Worm (Caenorhabditis elegans) whole organism, dauer: ENCODE measurements around the gene F49H12.7.
"Not testable (repeated sequence)": the region's sequence is repeated elsewhere in the genome, so short reads cannot be mapped to it uniquely, and the experiment has no call there.

Experiments
- unc-62 ChIP-seq: sonication (generic microtip); optimal IDR thresholded peaks from 2 replicates; lab custom pipeline; 2017; ENCODE audit warnings: missing biosample characterization, missing genetic modification reagents, missing genetic modification characterization

Gene F49H12.7

ce11 chrX:2064730-2065129 is at the start of gene F49H12.7:
F49H12.7 (plus strand) TSS chrX:2065030.
- TF ChIP-seq unc-62, result no peak

DNA sequence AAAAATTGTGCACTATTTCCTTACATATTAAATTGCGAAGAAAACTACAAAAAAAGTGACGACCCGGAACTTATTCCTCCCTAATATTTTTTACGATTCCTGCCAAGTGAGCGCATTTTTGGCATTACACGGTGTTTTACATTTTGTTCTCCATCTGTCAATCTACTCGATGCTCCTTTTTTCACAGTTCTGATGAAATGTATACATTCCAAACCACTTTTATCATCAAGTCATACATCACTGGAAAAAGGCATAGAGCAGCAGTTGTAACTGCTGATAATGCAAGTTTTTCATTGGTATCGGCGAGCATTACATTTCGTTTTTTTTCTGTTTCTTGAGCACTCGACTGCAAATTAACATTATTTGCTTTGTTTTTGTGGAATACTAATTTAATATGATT is 46.6 kb upstream of the F49H12.7 start:
- TF ChIP-seq unc-62, result no peak

ce11 chrX:2018848-2019247 is 46.0 kb upstream of the F49H12.7 start, which contains the start of gene Y102A11A.3:
Y102A11A.3 (plus strand) TSS chrX:2019148.
- no peak for TF ChIP-seq unc-62

DNA sequence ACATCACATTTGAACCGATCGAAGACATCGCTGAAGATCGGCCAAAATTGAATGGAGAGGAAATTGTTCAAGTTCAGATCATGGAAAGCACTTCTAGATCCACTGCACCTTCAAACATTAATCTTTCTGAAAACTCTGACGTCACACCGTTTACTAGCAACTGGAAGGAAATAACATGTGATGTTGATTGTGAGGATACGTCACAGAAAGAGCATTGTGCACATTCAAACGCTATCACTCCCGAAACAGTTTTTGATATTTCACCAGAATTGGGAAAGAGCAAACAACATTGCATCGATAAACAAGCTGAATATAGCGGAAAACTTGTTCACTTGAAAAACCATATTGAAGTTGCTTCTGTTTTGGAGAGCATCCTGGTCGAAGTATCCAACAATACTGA is 43.3 kb upstream of the F49H12.7 start:
- no peak for TF ChIP-seq unc-62

DNA sequence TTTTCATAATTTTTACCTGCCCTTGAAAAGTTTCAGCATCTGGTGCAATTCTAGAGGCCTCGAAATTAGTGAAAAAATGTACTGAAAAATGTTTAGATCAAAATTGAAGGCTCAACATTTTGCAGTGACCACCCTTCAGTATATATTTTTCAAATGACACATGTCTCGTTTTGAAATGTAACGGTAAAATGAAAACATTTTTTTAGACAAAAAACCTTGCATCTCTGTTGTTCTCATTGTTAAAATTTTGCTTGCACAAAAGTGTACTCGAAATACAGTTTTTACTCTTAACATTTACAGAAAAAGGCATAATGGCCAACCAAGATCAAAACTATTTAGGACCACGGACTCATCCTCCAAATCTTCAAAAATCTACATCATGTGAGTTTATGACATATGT is 38.5 kb upstream of the F49H12.7 start, which contains the start of gene Y102A11A.2:
TSS of gene Y102A11A.2 (plus strand) at position 301 of the 400 bp plus-strand sequence.
- not testable (repeated sequence) for TF ChIP-seq unc-62

DNA sequence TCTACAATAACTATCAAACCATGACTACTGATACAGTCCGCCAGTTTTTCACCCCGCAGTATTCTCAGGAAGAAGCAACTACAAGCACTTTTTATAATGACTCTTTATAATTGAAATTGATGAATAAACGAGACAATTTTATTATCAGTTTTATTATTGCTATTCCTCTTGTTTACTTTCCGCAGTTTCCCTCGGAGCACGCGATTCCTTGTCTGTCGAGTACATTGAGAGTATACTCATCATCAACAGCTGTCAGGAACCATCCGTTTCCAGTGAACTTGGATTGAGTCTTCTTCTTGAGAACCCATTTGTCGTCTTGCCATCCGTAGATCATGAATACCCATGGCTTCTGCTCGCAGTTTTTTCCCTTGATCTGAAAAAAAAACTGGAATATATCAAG is 34.0 kb upstream of the F49H12.7 start:
- no peak for TF ChIP-seq unc-62

DNA sequence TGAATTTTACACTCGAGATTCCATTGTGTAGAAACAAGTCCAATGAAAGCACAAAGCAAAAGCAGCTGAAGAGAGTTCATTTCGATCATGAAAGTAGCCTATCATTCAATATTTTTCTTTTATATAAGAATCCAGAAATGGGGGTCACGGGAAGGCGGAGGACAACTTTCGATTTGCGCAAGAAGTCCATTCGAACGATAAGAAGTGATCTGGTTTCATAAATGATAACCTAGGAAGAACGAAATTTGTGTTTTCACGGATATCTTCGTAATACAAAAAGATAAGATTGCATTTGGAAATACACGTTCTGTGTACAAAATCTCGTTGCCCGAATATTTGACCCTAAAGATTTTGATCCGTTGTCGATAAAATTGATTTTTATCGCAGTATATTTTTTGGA is 33.4 kb upstream of the F49H12.7 start, which contains the start of gene Y102A11A.5:
TSS of gene Y102A11A.5 (minus strand) at position 175 of the 400 bp plus-strand sequence.
- no peak for TF ChIP-seq unc-62

- TF ChIP-seq unc-62, result no peak
These were observed 29.7 kb upstream of the F49H12.7 start, which contains the start of gene ergi-1 for ce11 chrX:2035172-2035571. ergi-1 (minus strand) TSS chrX:2035272.

- TF ChIP-seq unc-62, result no peak
These were observed 25.5 kb upstream of the F49H12.7 start, which contains the start of gene smex-2 for ce11 chrX:2039358-2039757. smex-2 (minus strand) TSS chrX:2039458.

DNA sequence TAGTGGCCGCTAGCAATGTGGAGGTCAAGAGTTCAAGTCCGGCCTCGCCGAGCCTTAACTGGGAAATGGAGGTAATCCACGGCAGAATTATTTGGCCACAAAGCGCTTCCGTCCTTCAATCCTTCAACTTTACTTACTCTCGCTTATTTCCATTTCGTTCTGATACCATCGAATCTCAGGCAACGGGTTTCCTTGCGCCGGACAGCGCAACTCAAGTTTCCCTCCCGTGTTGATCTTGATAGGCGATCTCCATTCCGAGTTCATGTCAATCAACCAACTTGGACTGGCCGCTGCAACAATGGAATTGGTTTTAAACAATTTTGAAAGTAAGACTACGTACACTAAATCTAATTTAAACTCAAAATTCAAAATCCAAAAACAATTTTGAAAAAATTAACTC is 24.0 kb upstream of the F49H12.7 start:
- TF ChIP-seq unc-62, result no peak

DNA sequence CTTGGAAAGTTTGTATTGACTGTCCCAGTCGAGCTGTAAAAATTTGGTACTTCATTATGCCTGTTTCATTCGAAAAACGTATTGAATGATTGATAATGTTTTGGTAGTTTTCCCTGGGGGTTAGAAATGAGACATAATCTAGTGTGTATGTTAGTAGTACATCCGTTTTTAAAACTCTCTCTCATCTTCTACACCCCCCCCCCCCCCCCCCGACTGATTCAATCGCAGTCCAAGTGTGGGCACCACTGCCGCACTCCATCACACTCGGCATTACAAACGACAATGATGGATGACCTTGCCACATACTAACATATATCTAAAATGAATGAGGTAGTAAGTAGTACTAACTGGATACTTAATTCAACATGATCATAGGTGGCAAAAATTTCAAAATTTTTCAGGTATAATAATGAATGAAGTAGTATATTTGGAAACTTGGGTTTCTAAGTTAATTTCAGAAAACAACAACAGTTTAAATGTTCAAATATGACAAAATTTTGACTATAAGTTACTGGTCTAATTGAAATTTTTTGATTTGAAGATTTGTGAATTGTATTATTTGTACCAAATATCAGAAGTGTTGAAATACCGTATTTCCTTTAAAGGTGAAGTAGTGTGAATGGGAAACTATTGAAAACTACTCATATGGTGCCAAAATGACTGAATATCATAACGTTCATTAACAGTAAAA is 23.2 kb upstream of the F49H12.7 start:
- TF ChIP-seq unc-62, result no peak

ce11 chrX:2042621-2043020 is 22.2 kb upstream of the F49H12.7 start:
- no peak for TF ChIP-seq unc-62

ce11 chrX:2043224-2043623 is 21.6 kb upstream of the F49H12.7 start:
- TF ChIP-seq unc-62, result no peak

ce11 chrX:2044541-2045168 is 20.2 kb upstream of the F49H12.7 start:
- TF ChIP-seq unc-62, result no peak

- TF ChIP-seq unc-62, result no peak
These were observed 19.2 kb upstream of the F49H12.7 start for ce11 chrX:2045603-2046002.

DNA sequence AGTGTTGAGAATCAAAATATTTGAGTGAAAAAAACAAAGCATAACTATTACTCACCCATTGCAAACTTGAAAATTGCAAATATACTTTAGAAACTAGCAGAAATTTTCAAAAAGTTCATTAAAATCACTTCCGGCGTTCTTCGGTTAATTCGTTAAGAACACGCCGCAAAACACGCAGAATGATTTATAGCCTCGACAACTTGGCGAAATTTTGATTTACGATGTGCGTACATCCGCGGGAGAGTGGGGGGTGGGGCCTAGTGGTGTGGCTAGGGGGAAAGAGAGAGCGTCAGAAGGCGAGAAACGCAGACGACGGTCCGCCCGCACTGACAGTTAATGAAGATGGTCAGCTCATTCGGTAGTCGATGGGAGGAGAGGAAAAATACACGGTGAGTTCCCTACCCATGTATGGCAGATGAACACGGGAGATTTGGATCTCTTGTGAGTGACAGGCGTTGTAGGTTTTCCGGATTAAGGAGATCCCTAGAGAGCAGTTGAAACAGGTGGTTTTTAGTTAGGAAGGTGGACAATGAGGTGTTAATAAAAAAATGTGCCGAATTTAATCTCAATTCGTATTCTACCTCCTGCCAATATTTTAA is 18.6 kb upstream of the F49H12.7 start, which contains the start of gene igcm-4:
TSS of gene igcm-4 (minus strand) at position 237 of the 599 bp plus-strand sequence.
- TF ChIP-seq unc-62, result no peak

- TF ChIP-seq unc-62, result no peak
These were observed 17.5 kb upstream of the F49H12.7 start for ce11 chrX:2047208-2047946.
